Worm (Caenorhabditis elegans) whole organism, L1 larva: Measurements from ENCODE around the gene R13H4.2.

ENCODE experiments used
- ama-1 ChIP-seq: fragments of 150-350 bp; optimal IDR thresholded peaks from 2 replicates; lab custom pipeline; 2014
- blmp-1 ChIP-seq: fragments of 150-350 bp; optimal IDR thresholded peaks from 2 replicates; lab custom pipeline; 2014; ENCODE audit warnings: missing biosample characterization, missing genetic modification characterization
- ceh-63 ChIP-seq: fragments of 200-800 bp; sonication (Bioruptor generic); optimal IDR thresholded peaks from 2 replicates; lab custom pipeline; 2018; ENCODE audit warnings: mild to moderate bottlenecking, missing genetic modification characterization, missing compliant biosample characterization
- efl-1 ChIP-seq, 4 experiments: fragments of 150-350 bp; optimal IDR thresholded peaks in 3 of 4; peaks in 1 of 4; 1 replicate in 1 of 4; 2 replicates in 3 of 4; lab custom pipeline; 2014; ENCODE audit warnings: missing biosample characterization in 2 of 4, missing genetic modification characterization in 2 of 4, missing genetic modification reagents in 2 of 4
- elt-3 ChIP-seq, 6 experiments: fragments of 150-350 bp in 1 of 6; sonication (generic microtip); optimal IDR thresholded peaks; 2 replicates each; lab custom pipeline; 2017 to 2018; ENCODE audit warnings: missing biosample characterization in 6 of 6, missing genetic modification characterization in 6 of 6, inconsistent platforms in 1 of 6
- ets-5 ChIP-seq: fragments of 200-800 bp; sonication (Bioruptor generic); IDR thresholded peaks from 2 replicates; pipeline ENCODE4 v1.3.6; 2022; ENCODE audit warnings: missing genetic modification characterization, missing compliant biosample characterization
- fkh-10 ChIP-seq: sonication (generic microtip); optimal IDR thresholded peaks from 2 replicates; lab custom pipeline; 2017; ENCODE audit warnings: missing biosample characterization, missing genetic modification reagents, missing genetic modification characterization
- grh-1 ChIP-seq: fragments of 200-800 bp; sonication (Bioruptor generic); IDR thresholded peaks from 2 replicates; pipeline ENCODE4 v1.3.6; 2022; ENCODE audit warnings: missing genetic modification reagents, missing genetic modification characterization, missing compliant biosample characterization
- hlh-4 ChIP-seq: sonication (generic microtip); optimal IDR thresholded peaks from 2 replicates; lab custom pipeline; 2016; ENCODE audit warnings: mild to moderate bottlenecking, missing genetic modification characterization, missing compliant biosample characterization
- isw-1 ChIP-seq: fragments of 200-800 bp; sonication (Bioruptor generic); IDR thresholded peaks from 2 replicates; pipeline ENCODE4 v1.3.6; 2022; ENCODE audit warnings: missing genetic modification characterization, missing compliant biosample characterization
- lin-14 ChIP-seq: fragments of 200-800 bp; sonication (Bioruptor generic); optimal IDR thresholded peaks from 2 replicates; lab custom pipeline; 2018; ENCODE audit warnings: mild to moderate bottlenecking, missing genetic modification characterization, moderate library complexity, missing compliant biosample characterization
- lin-15B ChIP-seq: fragments of 150-350 bp; sonication (generic microtip); optimal IDR thresholded peaks from 3 replicates; lab custom pipeline; 2014; ENCODE audit warnings: missing biosample characterization, missing genetic modification characterization
- lin-35 ChIP-seq, 2 experiments: fragments of 150-350 bp; optimal IDR thresholded peaks; 2 replicates each; lab custom pipeline; 2014; ENCODE audit warnings: missing biosample characterization in 2 of 2, missing genetic modification characterization in 2 of 2, missing genetic modification reagents in 2 of 2
- lir-3 ChIP-seq: sonication (generic microtip); optimal IDR thresholded peaks from 2 replicates; lab custom pipeline; 2016; ENCODE audit warnings: mild to moderate bottlenecking, missing genetic modification characterization, moderate library complexity, missing compliant biosample characterization; ENCODE audit not compliant: poor library complexity
- lsy-2 ChIP-seq, 2 experiments: fragments of 150-350 bp; optimal IDR thresholded peaks; 2 replicates each; lab custom pipeline; 2014; ENCODE audit warnings: missing biosample characterization in 2 of 2, missing genetic modification characterization in 2 of 2
- mab-9 ChIP-seq: fragments of 200-800 bp; sonication (Bioruptor generic); IDR thresholded peaks from 2 replicates; pipeline ENCODE4 v1.3.6; 2022; ENCODE audit warnings: missing genetic modification reagents, missing genetic modification characterization, missing compliant biosample characterization
- mdl-1 ChIP-seq, 2 experiments: fragments of 150-350 bp; optimal IDR thresholded peaks; 2 replicates each; lab custom pipeline; 2014 to 2017; ENCODE audit warnings: missing biosample characterization in 2 of 2, missing genetic modification characterization in 2 of 2, inconsistent platforms in 1 of 2
- mef-2 ChIP-seq: fragments of 150-350 bp; optimal IDR thresholded peaks from 2 replicates; lab custom pipeline; 2014; ENCODE audit warnings: missing biosample characterization, missing genetic modification characterization
- mep-1 ChIP-seq: fragments of 150-350 bp; optimal IDR thresholded peaks from 2 replicates; lab custom pipeline; 2014; ENCODE audit warnings: missing biosample characterization, missing genetic modification characterization
- nhr-11 ChIP-seq: fragments of 150-350 bp; optimal IDR thresholded peaks from 2 replicates; lab custom pipeline; 2014; ENCODE audit warnings: missing biosample characterization, missing genetic modification characterization
- nhr-19 ChIP-seq: fragments of 200-800 bp; sonication (Bioruptor generic); conservative IDR thresholded peaks from 2 replicates; pipeline ENCODE4 v1.3.6; 2022; ENCODE audit warnings: missing genetic modification characterization, missing compliant biosample characterization
- nhr-20 ChIP-seq: sonication (generic microtip); optimal IDR thresholded peaks from 2 replicates; lab custom pipeline; 2016; ENCODE audit warnings: mild to moderate bottlenecking, missing genetic modification characterization, missing compliant biosample characterization
- nhr-28 ChIP-seq: fragments of 150-350 bp; optimal IDR thresholded peaks from 2 replicates; lab custom pipeline; 2014; ENCODE audit warnings: missing biosample characterization, missing genetic modification characterization
- nhr-71 ChIP-seq: sonication (generic microtip); optimal IDR thresholded peaks from 2 replicates; lab custom pipeline; 2016; ENCODE audit warnings: mild to moderate bottlenecking, missing genetic modification characterization, moderate library complexity, missing compliant biosample characterization
- nhr-85 ChIP-seq: sonication (generic microtip); peaks from one replicate; lab custom pipeline; 2016; ENCODE audit warnings: missing genetic modification characterization, inconsistent platforms, missing compliant biosample characterization
- pag-3 ChIP-seq: sonication (generic microtip); optimal IDR thresholded peaks from 2 replicates; lab custom pipeline; 2017; ENCODE audit warnings: missing genetic modification characterization, mild to moderate bottlenecking, missing compliant biosample characterization, antibody characterized with exemption, borderline replicate concordance; ENCODE audit not compliant: insufficient read depth
- pqm-1 ChIP-seq: sonication (generic microtip); optimal IDR thresholded peaks from 3 replicates; lab custom pipeline; 2017; ENCODE audit warnings: missing biosample characterization, missing genetic modification characterization
- skn-1 ChIP-seq: fragments of 150-350 bp; optimal IDR thresholded peaks from 2 replicates; lab custom pipeline; 2014; ENCODE audit warnings: missing biosample characterization, missing genetic modification characterization
- snu-23 ChIP-seq: sonication (generic microtip); optimal IDR thresholded peaks from 2 replicates; lab custom pipeline; 2016; ENCODE audit warnings: missing genetic modification characterization, missing compliant biosample characterization
- sptf-1 ChIP-seq: fragments of 150-350 bp; optimal IDR thresholded peaks from 2 replicates; lab custom pipeline; 2014; ENCODE audit warnings: missing biosample characterization, missing genetic modification characterization
- sup-37 ChIP-seq: fragments of 200-800 bp; sonication (Bioruptor generic); optimal IDR thresholded peaks from 2 replicates; lab custom pipeline; 2018; ENCODE audit warnings: mild to moderate bottlenecking, missing genetic modification characterization, missing compliant biosample characterization
- swsn-7 ChIP-seq: sonication (generic microtip); optimal IDR thresholded peaks from 2 replicates; lab custom pipeline; 2016; ENCODE audit warnings: missing genetic modification characterization, missing compliant biosample characterization
- tbx-2 ChIP-seq: sonication (generic microtip); optimal IDR thresholded peaks from 2 replicates; lab custom pipeline; 2016; ENCODE audit warnings: missing genetic modification characterization, missing compliant biosample characterization
- unc-130 ChIP-seq: fragments of 150-350 bp; optimal IDR thresholded peaks from 2 replicates; lab custom pipeline; 2017; ENCODE audit warnings: missing biosample characterization, missing genetic modification characterization, inconsistent platforms
- unc-62 ChIP-seq: fragments of 150-350 bp; optimal IDR thresholded peaks from 2 replicates; lab custom pipeline; 2014; ENCODE audit warnings: missing biosample characterization, missing genetic modification reagents, missing genetic modification characterization
- unc-98 ChIP-seq: fragments of 200-800 bp; sonication (Bioruptor generic); IDR thresholded peaks from 2 replicates; pipeline ENCODE4 v1.3.6; 2022; ENCODE audit warnings: missing genetic modification characterization, missing compliant biosample characterization
- vab-15 ChIP-seq: sonication (generic microtip); optimal IDR thresholded peaks from 2 replicates; lab custom pipeline; 2017; ENCODE audit warnings: missing genotype, mild to moderate bottlenecking, missing genetic modification characterization, missing compliant biosample characterization
- zag-1 ChIP-seq: fragments of 150-350 bp; optimal IDR thresholded peaks from 2 replicates; lab custom pipeline; 2014; ENCODE audit warnings: missing biosample characterization, missing genetic modification characterization
- ztf-4 ChIP-seq: fragments of 150-350 bp; optimal IDR thresholded peaks from 2 replicates; lab custom pipeline; 2014; ENCODE audit warnings: missing biosample characterization, missing genetic modification characterization

Gene R13H4.2

ce11 chrV:11795352-11795751 is 40.8 kb upstream of the R13H4.2 start (continued):
- TF ChIP-seq ets-5 (GFP tag; lab: Robert Waterston, UW) (no peak), sptf-1 (no peak), vab-15 (tag; lab: Kevin White, UChicago) (no peak), isw-1 (GFP tag; lab: Robert Waterston, UW) (no peak), grh-1 (peak; percentile 64), nhr-28 (tag; lab: Kevin White, UChicago) (no peak)
- TF ChIP-seq, all 84 proteins: peak for 14

- TF ChIP-seq mep-1 (tag; lab: Kevin White, UChicago) (no peak), ceh-63 (GFP tag; lab: Kevin White, UChicago) (no peak), efl-1 (optimal IDR thresholded peaks at IDR 0.05; lab: Kevin White, UChicago) (no peak), efl-1 (GFP tag; optimal IDR thresholded peaks at IDR 0.05 in 1 of 2; lab: Kevin White, UChicago) (no peak), pqm-1 (tag; lab: Kevin White, UChicago) (no peak), lin-14 (GFP tag; lab: Kevin White, UChicago) (peak; percentile 34), ztf-4 (tag; lab: Kevin White, UChicago) (no peak), nhr-85 (tag; lab: Kevin White, UChicago) (peak; percentile 91), zag-1 (tag; lab: Kevin White, UChicago) (no peak), nhr-20 (tag; lab: Kevin White, UChicago) (peak; percentile 60), grh-1 (0 out of 2 replicates have a peak, but pooled peaks have one; percentile 18), nhr-71 (tag; lab: Kevin White, UChicago) (peak; percentile 59), elt-3 (tag; optimal IDR thresholded peaks at IDR 0.05; lab: Kevin White, UChicago) (peak in 5 of 6 experiments; percentile 30 to 90 (median 51)), lin-35 (GFP tag; optimal IDR thresholded peaks at IDR 0.05; lab: Kevin White, UChicago) (peak in 1 of 2 experiments; percentile 31), unc-130 (tag; lab: Kevin White, UChicago) (peak; percentile 39), lsy-2 (tag; optimal IDR thresholded peaks at IDR 0.05; lab: Kevin White, UChicago) (peak in 1 of 2 experiments; percentile 58), blmp-1 (peak; percentile 28), snu-23 (GFP tag; lab: Kevin White, UChicago) (peak; percentile 30), tbx-2 (peak; percentile 51), ama-1 (lab: Kevin White, UChicago) (no peak), fkh-10 (no peak), nhr-19 (peak; percentile 46), lir-3 (tag; lab: Kevin White, UChicago) (peak; percentile 1)
These were observed 39.8 kb upstream of the R13H4.2 start for ce11 chrV:11796343-11796742.

- TF ChIP-seq nhr-85 (tag; lab: Kevin White, UChicago) = peak; percentile 46
- no peak for TF ChIP-seq mab-9 (GFP tag; lab: Robert Waterston, UW)
- TF ChIP-seq unc-98 (GFP tag; lab: Robert Waterston, UW) = no peak
- TF ChIP-seq lin-14 (GFP tag; lab: Kevin White, UChicago) = peak; percentile 27
- peak; percentile 60 for TF ChIP-seq blmp-1
- no peak for TF ChIP-seq mdl-1 (tag; optimal IDR thresholded peaks at IDR 0.05; lab: Kevin White, UChicago)
- no peak for TF ChIP-seq swsn-7 (tag; lab: Kevin White, UChicago)
- TF ChIP-seq efl-1 (optimal IDR thresholded peaks at IDR 0.05; lab: Kevin White, UChicago) = no peak
- TF ChIP-seq efl-1 (GFP tag; optimal IDR thresholded peaks at IDR 0.05 in 1 of 2; lab: Kevin White, UChicago) = peak in 1 of 2 experiments; percentile 93
- TF ChIP-seq hlh-4 (tag; lab: Kevin White, UChicago) = no peak
- TF ChIP-seq skn-1 = no peak
- TF ChIP-seq nhr-20 (tag; lab: Kevin White, UChicago) = peak; percentile 46
- TF ChIP-seq nhr-11 (tag; lab: Kevin White, UChicago) = no peak
- TF ChIP-seq, all 84 proteins: peak for 5
These were observed 38.8 kb upstream of the R13H4.2 start for ce11 chrV:11797272-11797855.

ce11 chrV:11798320-11798719 is 37.9 kb upstream of the R13H4.2 start:
- TF ChIP-seq pag-3 (tag; lab: Kevin White, UChicago) (peak; percentile 77), lin-35 (GFP tag; optimal IDR thresholded peaks at IDR 0.05; lab: Kevin White, UChicago) (peak in 1 of 2 experiments; percentile 53), mef-2 (tag; lab: Kevin White, UChicago) (no peak), elt-3 (tag; optimal IDR thresholded peaks at IDR 0.05; lab: Kevin White, UChicago) (peak in 1 of 6 experiments; percentile 19), lir-3 (tag; lab: Kevin White, UChicago) (peak; percentile 20), snu-23 (GFP tag; lab: Kevin White, UChicago) (peak; percentile 21), nhr-20 (tag; lab: Kevin White, UChicago) (peak; percentile 67), lin-14 (GFP tag; lab: Kevin White, UChicago) (peak; percentile 24), nhr-71 (tag; lab: Kevin White, UChicago) (peak; percentile 73), lin-15B (no peak), nhr-85 (tag; lab: Kevin White, UChicago) (peak; percentile 74), nhr-11 (tag; lab: Kevin White, UChicago) (no peak), sup-37 (GFP tag; lab: Kevin White, UChicago) (no peak), unc-62 (GFP tag; lab: Kevin White, UChicago) (no peak), nhr-19 (peak; percentile 26; the same call in 1 of the 2 replicates), hlh-4 (tag; lab: Kevin White, UChicago) (no peak), efl-1 (optimal IDR thresholded peaks at IDR 0.05; lab: Kevin White, UChicago) (no peak), efl-1 (GFP tag; optimal IDR thresholded peaks at IDR 0.05 in 1 of 2; lab: Kevin White, UChicago) (peak in 1 of 2 experiments; percentile 80)
